Fruit fly (Drosophila melanogaster): ENCODE measurements around the gene Ice2.

Ice2 gene

dm6 chr3R:21111964-21112740, 17.9 kb upstream of the Ice2 start (continued):
- TF ChIP-seq esn (GFP tag; optimal IDR thresholded peaks at IDR 0.05) = peak; percentile 69
- TF ChIP-seq dac (GFP tag; optimal IDR thresholded peaks at IDR 0.05) = peak; percentile 41
- TF ChIP-seq salr (GFP tag; optimal IDR thresholded peaks at IDR 0.05) = peak in 1 of 2 experiments; percentile 12
- TF ChIP-seq CG15336 (GFP tag; IDR thresholded peaks at IDR 0.05) = peak; percentile 40; the same call in 1 of the 2 replicates
- no peak for TF ChIP-seq fd85E (GFP tag; optimal IDR thresholded peaks at IDR 0.05)
- peak; percentile 42 for TF ChIP-seq CG4318 (GFP tag; optimal IDR thresholded peaks at IDR 0.05)
- TF ChIP-seq achi (GFP tag; optimal IDR thresholded peaks at IDR 0.05) = peak; percentile 39
- TF ChIP-seq Sox14 (GFP tag; optimal IDR thresholded peaks at IDR 0.05) = peak; percentile 80
- no peak for TF ChIP-seq CG11294 (GFP tag; IDR thresholded peaks at IDR 0.05)
- TF ChIP-seq CG32006 (GFP tag; optimal IDR thresholded peaks at IDR 0.05) = peak; percentile 78
- peak; percentile 42 for TF ChIP-seq lz (GFP tag; optimal IDR thresholded peaks at IDR 0.05)
- peak; percentile 12 for TF ChIP-seq CG10669 (GFP tag; optimal IDR thresholded peaks at IDR 0.05)
- no peak for TF ChIP-seq dsx (GFP tag; optimal IDR thresholded peaks at IDR 0.05; ENCODE audit: poor library complexity, severe bottlenecking)
- peak; percentile 64 for TF ChIP-seq Hr4 (GFP tag; optimal IDR thresholded peaks at IDR 0.05)
- TF ChIP-seq Sox102F (GFP tag; optimal IDR thresholded peaks at IDR 0.05) = peak; percentile 68
- TF ChIP-seq Met (GFP tag; optimal IDR thresholded peaks at IDR 0.05) = peak; percentile 71
- TF ChIP-seq Smox (GFP tag; optimal IDR thresholded peaks at IDR 0.05) = peak; percentile 54
- TF ChIP-seq vri (GFP tag; optimal IDR thresholded peaks at IDR 0.05) = no peak
- peak; percentile 51 for TF ChIP-seq acj6 (GFP tag; optimal IDR thresholded peaks at IDR 0.05)
- no peak for TF ChIP-seq fkh (GFP tag; optimal IDR thresholded peaks at IDR 0.05)
- no peak for TF ChIP-seq fd59A (GFP tag; optimal IDR thresholded peaks at IDR 0.05)
- TF ChIP-seq svp (GFP tag) = peak; percentile 89
- TF ChIP-seq Hr39 (GFP tag; optimal IDR thresholded peaks at IDR 0.05) = peak; percentile 56
- TF ChIP-seq eg (GFP tag; IDR thresholded peaks at IDR 0.05) = no peak; the same call in 2 of the 3 replicates
- TF ChIP-seq Hr38 (GFP tag; optimal IDR thresholded peaks at IDR 0.05) = no peak

- peak; percentile 64 for TF ChIP-seq Lpt (GFP tag; optimal IDR thresholded peaks at IDR 0.05)
- TF ChIP-seq CG11762 (GFP tag; optimal IDR thresholded peaks at IDR 0.05; ENCODE audit: insufficient read depth) = peak; percentile 58
- TF ChIP-seq CG11902 (GFP tag; optimal IDR thresholded peaks at IDR 0.05) = peak; percentile 25
- peak; percentile 70 for TF ChIP-seq esn (GFP tag; optimal IDR thresholded peaks at IDR 0.05)
- TF ChIP-seq Blimp-1 (GFP tag; optimal IDR thresholded peaks at IDR 0.05) = no peak
- TF ChIP-seq CG16779 (tag; optimal IDR thresholded peaks at IDR 0.05) = no peak
- peak; percentile 52 for TF ChIP-seq dac (GFP tag; optimal IDR thresholded peaks at IDR 0.05)
- peak; percentile 83 for TF ChIP-seq OdsH (GFP tag; optimal IDR thresholded peaks at IDR 0.05)
- peak; percentile 90 for TF ChIP-seq CG8119 (GFP tag; IDR thresholded peaks at IDR 0.05)
- peak; percentile 51 for TF ChIP-seq Sox15 (GFP tag; optimal IDR thresholded peaks at IDR 0.05)
- peak; percentile 63 for TF ChIP-seq lz (GFP tag; optimal IDR thresholded peaks at IDR 0.05)
- TF ChIP-seq CG6792 (GFP tag; optimal IDR thresholded peaks at IDR 0.05) = peak; percentile 66
- TF ChIP-seq Hr4 (GFP tag; optimal IDR thresholded peaks at IDR 0.05) = peak; percentile 91
- TF ChIP-seq vri (GFP tag; optimal IDR thresholded peaks at IDR 0.05) = peak; percentile 67
- no peak for TF ChIP-seq Smox (GFP tag; optimal IDR thresholded peaks at IDR 0.05)
- peak; percentile 84 for TF ChIP-seq CG32006 (GFP tag; optimal IDR thresholded peaks at IDR 0.05)
- no peak for TF ChIP-seq Ets21C (GFP tag; optimal IDR thresholded peaks at IDR 0.05)
- TF ChIP-seq cyc (GFP tag; optimal IDR thresholded peaks at IDR 0.05) = peak; percentile 70
- TF ChIP-seq CG4318 (GFP tag; optimal IDR thresholded peaks at IDR 0.05) = no peak
- no peak for TF ChIP-seq Sox102F (GFP tag; optimal IDR thresholded peaks at IDR 0.05)
- peak; percentile 72 for TF ChIP-seq Sox14 (GFP tag; optimal IDR thresholded peaks at IDR 0.05)
- TF ChIP-seq Hr38 (GFP tag; optimal IDR thresholded peaks at IDR 0.05) = no peak
- no peak for TF ChIP-seq CG6854 (GFP tag; optimal IDR thresholded peaks at IDR 0.05)
- no peak for TF ChIP-seq fd85E (GFP tag; optimal IDR thresholded peaks at IDR 0.05)
- peak; percentile 89 for TF ChIP-seq eg (GFP tag; IDR thresholded peaks at IDR 0.05)
- TF ChIP-seq dsx (GFP tag; optimal IDR thresholded peaks at IDR 0.05; ENCODE audit: poor library complexity, severe bottlenecking) = peak; percentile 25
- peak; percentile 62 for TF ChIP-seq CG8632 (GFP tag; optimal IDR thresholded peaks at IDR 0.05)
- TF ChIP-seq Hr39 (GFP tag; optimal IDR thresholded peaks at IDR 0.05) = peak; percentile 70
- TF ChIP-seq acj6 (GFP tag; optimal IDR thresholded peaks at IDR 0.05) = peak; percentile 76
- no peak for TF ChIP-seq pdm3 (GFP tag; optimal IDR thresholded peaks at IDR 0.05)
- TF ChIP-seq Met (GFP tag; optimal IDR thresholded peaks at IDR 0.05) = no peak
- peak; percentile 78 for TF ChIP-seq net (GFP tag; optimal IDR thresholded peaks at IDR 0.05)
- peak; percentile 6 for TF ChIP-seq fd59A (GFP tag; optimal IDR thresholded peaks at IDR 0.05)
- peak; percentile 67 for TF ChIP-seq Gug (GFP tag; IDR thresholded peaks at IDR 0.05)
- TF ChIP-seq spab (GFP tag; optimal IDR thresholded peaks at IDR 0.05) = no peak
- peak; percentile 50 for TF ChIP-seq CG31627 (GFP tag; optimal IDR thresholded peaks at IDR 0.05)
- peak; percentile 76 for TF ChIP-seq Eip75B (GFP tag; optimal IDR thresholded peaks at IDR 0.05)
Measured at dm6 chr3R:21112742-21113465, 17.1 kb upstream of the Ice2 start.
